Worm (Caenorhabditis elegans) whole organism, L4/young adult: ENCODE data around the gene wago-10.

Experiments
- W03F9.2 ChIP-seq: fragments of 150-350 bp; optimal IDR thresholded peaks from 2 replicates; lab custom pipeline; 2014; ENCODE audit warnings: missing biosample characterization, missing genetic modification characterization
- dao-5 ChIP-seq: sonication (generic microtip); optimal IDR thresholded peaks from 2 replicates; lab custom pipeline; 2016; ENCODE audit warnings: missing genotype, missing genetic modification characterization, moderate library complexity, missing compliant biosample characterization
- him-1 ChIP-seq: sonication (generic microtip); optimal IDR thresholded peaks from 2 replicates; lab custom pipeline; 2016; ENCODE audit warnings: missing genotype, missing genetic modification reagents, missing genetic modification characterization, missing compliant biosample characterization

ce11 chrV:343128-343527 is at the start of gene wago-10:
- no peak for TF ChIP-seq him-1 (tag; lab: Kevin White, UChicago)
- no peak for TF ChIP-seq W03F9.2 (tag; lab: Kevin White, UChicago)
- TF ChIP-seq dao-5 (tag; lab: Kevin White, UChicago), result no peak
